Fruit fly (Drosophila melanogaster) whole organism, embryonic: ENCODE measurements around the gene Eip93F.
A peak's percentile ranks its signal among the peaks of the same experiment; 100 is the strongest.

Experiments used
- ATbp ChIP-seq: fragments of 200-800 bp; sonication (Bioruptor generic); optimal IDR thresholded peaks from 2 replicates; lab custom pipeline; 2017; ENCODE audit warnings: missing biosample characterization, mild to moderate bottlenecking, missing genetic modification characterization, missing genetic modification reagents
- Antp ChIP-seq: fragments of 200-800 bp; sonication (Bioruptor generic); optimal IDR thresholded peaks from 3 replicates; lab custom pipeline; 2016; ENCODE audit warnings: missing biosample characterization, missing genetic modification characterization
- CG10543 ChIP-seq: fragments of 200-800 bp; sonication (Bioruptor generic); optimal IDR thresholded peaks from 3 replicates; lab custom pipeline; 2017; ENCODE audit warnings: missing biosample characterization, mild to moderate bottlenecking, missing genetic modification characterization, moderate library complexity
- CG11695 ChIP-seq: fragments of 200-800 bp; sonication (Bioruptor generic); IDR thresholded peaks from 3 replicates; pipeline ENCODE4 v1.3.6; 2022; ENCODE audit warnings: missing biosample characterization, missing genetic modification characterization
- CG1233 ChIP-seq: fragments of 200-800 bp; sonication (Bioruptor generic); optimal IDR thresholded peaks from 4 replicates; lab custom pipeline; 2018; ENCODE audit warnings: missing biosample characterization, mild to moderate bottlenecking, missing genetic modification characterization
- CG12744 ChIP-seq: fragments of 200-800 bp; sonication (Bioruptor generic); optimal IDR thresholded peaks from 2 replicates; lab custom pipeline; 2016; ENCODE audit warnings: missing biosample characterization, missing genetic modification characterization
- CG14667 ChIP-seq: fragments of 200-800 bp; sonication (Bioruptor generic); IDR thresholded peaks from 2 replicates; pipeline ENCODE4 v1.3.6; 2022; ENCODE audit warnings: missing biosample characterization, missing genetic modification characterization
- CG14860 ChIP-seq: fragments of 200-800 bp; sonication (Bioruptor generic); IDR thresholded peaks from 3 replicates; pipeline ENCODE4 v1.3.6; 2022; ENCODE audit warnings: missing biosample characterization, missing genetic modification characterization; ENCODE audit not compliant: partially characterized antibody
- CG18476 ChIP-seq: fragments of 200-800 bp; sonication (Bioruptor generic); optimal IDR thresholded peaks from 2 replicates; lab custom pipeline; 2016; ENCODE audit warnings: missing biosample characterization, mild to moderate bottlenecking, missing genetic modification characterization
- CG18619 ChIP-seq: fragments of 200-800 bp; sonication (Bioruptor generic); optimal IDR thresholded peaks from 3 replicates; lab custom pipeline; 2017; ENCODE audit warnings: missing biosample characterization, mild to moderate bottlenecking, missing genetic modification characterization
- CG31365 ChIP-seq: fragments of 200-800 bp; sonication (Bioruptor generic); optimal IDR thresholded peaks from 2 replicates; lab custom pipeline; 2018; ENCODE audit warnings: missing biosample characterization, mild to moderate bottlenecking, missing genetic modification characterization
- CG34422 ChIP-seq: fragments of 200-800 bp; sonication (Bioruptor generic); IDR thresholded peaks from 3 replicates; pipeline ENCODE4 v1.3.6; 2022; ENCODE audit warnings: missing biosample characterization, missing genetic modification characterization
- CG8359 ChIP-seq: fragments of 200-800 bp; sonication (Bioruptor generic); optimal IDR thresholded peaks from 2 replicates; lab custom pipeline; 2017; ENCODE audit warnings: missing biosample characterization, mild to moderate bottlenecking, missing genetic modification characterization, borderline replicate concordance
- CG8388 ChIP-seq: fragments of 200-800 bp; sonication (Bioruptor generic); optimal IDR thresholded peaks from 2 replicates; lab custom pipeline; 2019; ENCODE audit warnings: missing biosample characterization, mild to moderate bottlenecking, missing genetic modification characterization, moderate library complexity
- CG8478 ChIP-seq: fragments of >200 bp; optimal IDR thresholded peaks from 2 replicates; lab custom pipeline; 2018
- CG8924 ChIP-seq: fragments of 200-800 bp; optimal IDR thresholded peaks from 3 replicates; lab custom pipeline; 2019; ENCODE audit warnings: missing biosample characterization, mild to moderate bottlenecking, missing genetic modification characterization, moderate library complexity
- Dbx ChIP-seq: fragments of 200-800 bp; sonication (Bioruptor generic); IDR thresholded peaks from 3 replicates; pipeline ENCODE4 v1.3.6; 2022; ENCODE audit warnings: missing biosample characterization, missing genetic modification characterization
- Dp ChIP-seq: fragments of 200-800 bp; sonication (Bioruptor generic); optimal IDR thresholded peaks from 2 replicates; lab custom pipeline; 2018; ENCODE audit warnings: missing biosample characterization, mild to moderate bottlenecking, missing genetic modification characterization, moderate library complexity
- Elba2 ChIP-seq: fragments of 200-800 bp; sonication (Bioruptor generic); optimal IDR thresholded peaks from 3 replicates; lab custom pipeline; 2016; ENCODE audit warnings: missing biosample characterization, missing genetic modification characterization
- HmgD ChIP-seq: fragments of 200-800 bp; sonication (Bioruptor generic); optimal IDR thresholded peaks from 3 replicates; lab custom pipeline; 2016; ENCODE audit warnings: missing biosample characterization, missing genetic modification characterization
- Hmx ChIP-seq: fragments of 200-800 bp; sonication (Bioruptor generic); optimal IDR thresholded peaks from 2 replicates; lab custom pipeline; 2016; ENCODE audit warnings: missing biosample characterization, missing genetic modification characterization
- Hr51 ChIP-seq, 2 experiments: fragments of 200-800 bp; sonication (Bioruptor generic); optimal IDR thresholded peaks; 2 replicates in 1 of 2; 3 replicates in 1 of 2; lab custom pipeline; 2016 to 2018; ENCODE audit warnings: missing biosample characterization in 2 of 2, missing genetic modification characterization in 2 of 2, mild to moderate bottlenecking in 1 of 2, moderate library complexity in 1 of 2
- Kr ChIP-seq: fragments of 200-800 bp; sonication (Bioruptor generic); optimal IDR thresholded peaks from 2 replicates; lab custom pipeline; 2017; ENCODE audit warnings: missing biosample characterization, mild to moderate bottlenecking, missing genetic modification characterization
- Sin3A ChIP-seq: fragments of >200 bp; optimal IDR thresholded peaks from 2 replicates; lab custom pipeline; 2018
- Usf ChIP-seq: fragments of 200-800 bp; sonication (Bioruptor generic); optimal IDR thresholded peaks from 2 replicates; lab custom pipeline; 2017; ENCODE audit warnings: missing genotype, missing biosample characterization, missing genetic modification characterization
- Xbp1 ChIP-seq: fragments of 200-800 bp; sonication (Bioruptor generic); optimal IDR thresholded peaks from 3 replicates; lab custom pipeline; 2016; ENCODE audit warnings: missing biosample characterization, mild to moderate bottlenecking, missing genetic modification characterization
- cato ChIP-seq: fragments of 200-800 bp; sonication (Bioruptor generic); optimal IDR thresholded peaks from 2 replicates; lab custom pipeline; 2016; ENCODE audit warnings: missing biosample characterization, missing genetic modification characterization, borderline replicate concordance
- chinmo ChIP-seq: fragments of 200-800 bp; sonication (Bioruptor generic); IDR thresholded peaks from 4 replicates; pipeline ENCODE4 v1.3.6; 2022; ENCODE audit warnings: missing biosample characterization, missing genetic modification characterization; ENCODE audit not compliant: partially characterized antibody
- chm ChIP-seq: fragments of 200-800 bp; sonication (Bioruptor generic); IDR thresholded peaks from 2 replicates; pipeline ENCODE4 v1.3.6; 2022; ENCODE audit warnings: missing biosample characterization, missing genetic modification characterization
- cwo ChIP-seq: fragments of 200-800 bp; sonication (Bioruptor generic); optimal IDR thresholded peaks from 3 replicates; lab custom pipeline; 2017; ENCODE audit warnings: missing biosample characterization, missing genetic modification characterization, mild to moderate bottlenecking, moderate library complexity, missing genetic modification reagents
- dati ChIP-seq: fragments of 200-800 bp; sonication (Bioruptor generic); IDR thresholded peaks from 2 replicates; pipeline ENCODE4 v1.3.6; 2022; ENCODE audit warnings: missing biosample characterization, missing genetic modification characterization
- dimm ChIP-seq: fragments of 200-800 bp; sonication (Bioruptor generic); IDR thresholded peaks from 2 replicates; pipeline ENCODE4 v1.3.6; 2022; ENCODE audit warnings: missing biosample characterization, missing genetic modification characterization
- dysf ChIP-seq: fragments of 200-800 bp; sonication (Bioruptor generic); IDR thresholded peaks from 3 replicates; pipeline ENCODE4 v1.3.6; 2022; ENCODE audit warnings: missing biosample characterization, missing genetic modification characterization
- gcm2 ChIP-seq: fragments of 200-800 bp; sonication (Bioruptor generic); optimal IDR thresholded peaks from 2 replicates; lab custom pipeline; 2016; ENCODE audit warnings: missing biosample characterization, missing genetic modification characterization
- gfzf ChIP-seq: fragments of 200-800 bp; sonication (Bioruptor generic); optimal IDR thresholded peaks from 2 replicates; lab custom pipeline; 2016; ENCODE audit warnings: missing biosample characterization, mild to moderate bottlenecking, missing genetic modification characterization, moderate library complexity
- gsb-n ChIP-seq: fragments of 200-800 bp; sonication (Bioruptor generic); optimal IDR thresholded peaks from 3 replicates; lab custom pipeline; 2018; ENCODE audit warnings: missing biosample characterization, mild to moderate bottlenecking, missing genetic modification characterization
- hb ChIP-seq: fragments of 200-800 bp; sonication (Bioruptor generic); IDR thresholded peaks from 3 replicates; pipeline ENCODE4 v1.3.6; 2022; ENCODE audit warnings: missing biosample characterization, missing genetic modification characterization; ENCODE audit not compliant: partially characterized antibody
- her ChIP-seq: fragments of 200-800 bp; sonication (Bioruptor generic); optimal IDR thresholded peaks from 2 replicates; lab custom pipeline; 2016; ENCODE audit warnings: missing biosample characterization, missing genetic modification characterization
- inv ChIP-seq: fragments of 200-800 bp; sonication (Bioruptor generic); IDR thresholded peaks from 2 replicates; pipeline ENCODE4 v1.3.6; 2022; ENCODE audit warnings: missing biosample characterization, missing genetic modification characterization; ENCODE audit not compliant: partially characterized antibody
- kni ChIP-seq: fragments of 200-800 bp; sonication (Bioruptor generic); optimal IDR thresholded peaks from 3 replicates; lab custom pipeline; 2017; ENCODE audit warnings: mild to moderate bottlenecking, missing biosample characterization, missing genetic modification reagents, missing genetic modification characterization
- lilli ChIP-seq: fragments of 200-800 bp; sonication (Bioruptor generic); optimal IDR thresholded peaks from 3 replicates; lab custom pipeline; 2016; ENCODE audit warnings: missing biosample characterization, missing genetic modification characterization
- mirr ChIP-seq: fragments of 200-800 bp; sonication (Bioruptor generic); optimal IDR thresholded peaks from 3 replicates; lab custom pipeline; 2018; ENCODE audit warnings: missing biosample characterization, mild to moderate bottlenecking, missing genetic modification characterization
- nau ChIP-seq: fragments of 200-800 bp; sonication (Bioruptor generic); optimal IDR thresholded peaks from 3 replicates; lab custom pipeline; 2017; ENCODE audit warnings: missing biosample characterization, mild to moderate bottlenecking, missing genetic modification characterization, missing genetic modification reagents
- p53 ChIP-seq: fragments of 200-800 bp; sonication (Bioruptor generic); optimal IDR thresholded peaks from 2 replicates; lab custom pipeline; 2016; ENCODE audit warnings: missing biosample characterization, missing genetic modification characterization
- sisA ChIP-seq: fragments of 200-800 bp; sonication (Bioruptor generic); IDR thresholded peaks from 2 replicates; pipeline ENCODE4 v1.3.6; 2022; ENCODE audit warnings: missing biosample characterization, missing genetic modification characterization
- sr ChIP-seq: fragments of 200-800 bp; sonication (Bioruptor generic); IDR thresholded peaks from 3 replicates; pipeline ENCODE4 v1.3.6; 2022; ENCODE audit warnings: missing biosample characterization, missing genetic modification characterization
- stc ChIP-seq: fragments of 200-800 bp; sonication (Bioruptor generic); IDR thresholded peaks from 2 replicates; pipeline ENCODE4 v1.3.6; 2022; ENCODE audit warnings: missing biosample characterization, missing genetic modification characterization
- vfl ChIP-seq: fragments of 200-800 bp; sonication (Bioruptor generic); optimal IDR thresholded peaks from 2 replicates; lab custom pipeline; 2016; ENCODE audit warnings: missing biosample characterization, missing genetic modification characterization
- wdn ChIP-seq: fragments of 200-800 bp; sonication (Bioruptor generic); IDR thresholded peaks from 2 replicates; pipeline ENCODE4 v1.3.6; 2022; ENCODE audit warnings: missing biosample characterization, missing genetic modification characterization
- zf30C ChIP-seq: fragments of 200-800 bp; sonication (Bioruptor generic); optimal IDR thresholded peaks from 3 replicates; lab custom pipeline; 2018; ENCODE audit warnings: missing biosample characterization, mild to moderate bottlenecking, missing genetic modification characterization

Gene Eip93F

DNA sequence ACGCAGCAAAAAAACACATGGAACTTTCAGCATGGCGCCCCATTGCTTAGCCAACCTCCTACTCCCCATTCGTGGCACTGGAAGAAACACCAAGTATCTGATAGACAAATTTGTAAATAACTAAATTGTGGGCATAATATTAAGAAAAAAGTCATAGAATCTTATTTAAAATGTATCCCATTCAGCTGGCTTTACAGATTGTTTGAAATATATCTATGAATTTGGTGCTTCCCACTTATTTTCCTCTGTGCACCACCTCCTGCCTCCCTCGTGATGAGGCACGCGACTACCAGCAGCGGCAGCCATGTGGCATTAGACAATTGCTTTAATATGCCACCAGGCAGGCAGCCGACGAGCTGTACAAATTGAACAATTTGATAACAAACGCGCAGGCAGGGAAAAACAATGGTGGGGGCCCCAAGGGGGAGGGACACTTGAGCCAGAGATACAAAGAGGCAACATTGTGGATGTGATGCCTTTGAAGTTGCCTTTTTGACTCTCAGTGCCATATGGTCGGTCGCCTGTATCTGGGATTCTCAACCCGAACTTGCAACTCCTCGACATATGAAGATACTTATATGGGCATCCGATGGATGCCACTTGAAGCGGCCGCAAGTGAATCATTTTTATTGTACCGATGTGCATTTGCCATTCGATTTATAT lies 100.4 kb downstream of the Eip93F start (continued):
- TF ChIP-seq CG14667 (GFP tag; lab: Robert Waterston, UW) (peak; percentile 68), kni (GFP tag; lab: Kevin White, UChicago) (no peak), CG34422 (peak; percentile 77), sr (GFP tag; lab: Robert Waterston, UW) (no peak; the same call in 2 of the 3 replicates), Xbp1 (peak; percentile 82), CG31365 (peak; percentile 49), dimm (GFP tag; lab: Robert Waterston, UW) (no peak; the same call in 1 of the 2 replicates), Elba2 (GFP tag; lab: Kevin White, UChicago) (no peak), Dbx (GFP tag; lab: Robert Waterston, UW) (peak; percentile 81), chinmo (GFP tag; lab: Robert Waterston, UW) (0 out of 4 replicates have a peak, but pooled peaks have one; percentile 49), gfzf (no peak), Usf (GFP tag; lab: Kevin White, UChicago) (no peak), CG18476 (GFP tag; lab: Kevin White, UChicago) (peak; percentile 60), lilli (GFP tag; lab: Kevin White, UChicago) (peak; percentile 76), hb (GFP tag; lab: Robert Waterston, UW) (no peak), nau (peak; percentile 66), dysf (GFP tag; lab: Robert Waterston, UW) (peak; percentile 87), HmgD (GFP tag; lab: Kevin White, UChicago) (peak; percentile 22), stc (GFP tag; lab: Robert Waterston, UW) (peak; percentile 75), CG18619 (GFP tag; lab: Kevin White, UChicago) (peak; percentile 68), Hmx (GFP tag; lab: Kevin White, UChicago) (no peak), Hr51 (GFP tag; optimal IDR thresholded peaks at IDR 0.05; lab: Kevin White, UChicago) (peak; percentile 35 to 83), vfl (GFP tag; lab: Kevin White, UChicago) (peak; percentile 33), CG8359 (GFP tag; lab: Kevin White, UChicago) (peak; percentile 34), gsb-n (tag; lab: Kevin White, UChicago) (peak; percentile 67), CG8924 (tag; lab: Kevin White, UChicago) (peak; percentile 82), gcm2 (peak; percentile 6), cwo (GFP tag; lab: Kevin White, UChicago) (peak; percentile 96), zf30C (GFP tag; lab: Kevin White, UChicago) (peak; percentile 75), CG14860 (GFP tag; lab: Robert Waterston, UW) (no peak), CG11695 (GFP tag; lab: Robert Waterston, UW) (peak; percentile 74), her (peak; percentile 69), wdn (GFP tag; lab: Robert Waterston, UW) (peak; percentile 70), Kr (no peak), Dp (no peak), sisA (peak; percentile 87), dati (peak; percentile 48; the same call in 1 of the 2 replicates), inv (GFP tag; lab: Robert Waterston, UW) (no peak), cato (GFP tag; lab: Kevin White, UChicago) (peak; percentile 50), CG12744 (GFP tag; lab: Kevin White, UChicago) (peak; percentile 29), Antp (GFP tag; lab: Kevin White, UChicago) (peak; percentile 69), CG1233 (GFP tag; lab: Kevin White, UChicago) (peak; percentile 74), CG10543 (GFP tag; lab: Kevin White, UChicago) (peak; percentile 53), mirr (no peak), Sin3A (no peak), CG8388 (peak; percentile 80), chm (GFP tag; lab: Robert Waterston, UW) (peak; percentile 88), ATbp (peak; percentile 85), p53 (GFP tag; lab: Kevin White, UChicago) (no peak), CG8478 (lab: Kevin White, UChicago) (no peak)
